Worm (Caenorhabditis elegans): ENCODE data around the gene srw-139.

- TF ChIP-seq tab-1 (GFP tag; IDR thresholded peaks at IDR 0.05) = no peak
- no peak for TF ChIP-seq klf-2 (GFP tag; conservative IDR thresholded peaks at IDR 0.05)
- TF ChIP-seq ref-1 (GFP tag; conservative IDR thresholded peaks at IDR 0.05) = no peak
- no peak for TF ChIP-seq ztf-29 (GFP tag; IDR thresholded peaks at IDR 0.05)
- no peak for TF ChIP-seq T22C8.4 (GFP tag; IDR thresholded peaks at IDR 0.05)
- no peak for TF ChIP-seq ztf-23 (GFP tag; IDR thresholded peaks at IDR 0.05)
Measured at ce11 chrV:3014185-3014584, 29.0 kb upstream of the srw-139 start, which contains the start of gene K12D9.1.

Measured in whole organism, midembryonic.